Worm (Caenorhabditis elegans): Measurements from ENCODE around the gene Y57E12AL.6.

The Y57E12AL.6 gene

DNA sequence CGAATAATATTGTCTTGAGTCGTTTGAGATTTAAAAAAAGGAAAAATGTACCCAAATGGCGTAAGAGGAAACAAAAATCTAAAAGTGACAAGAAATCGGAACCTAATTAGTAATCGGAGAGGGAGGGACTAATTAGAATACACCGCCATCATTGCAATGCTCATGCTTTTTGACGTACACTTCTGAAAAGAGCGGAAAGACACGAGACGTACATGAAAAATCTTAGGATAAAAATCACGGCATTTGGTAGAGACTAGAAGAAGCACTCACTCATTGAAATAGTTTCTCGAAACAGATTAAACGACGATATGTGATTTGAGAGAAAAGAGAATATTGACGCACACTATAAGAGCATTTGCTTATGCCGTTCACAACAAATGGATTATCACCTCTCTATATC lies 37.3 kb downstream of the Y57E12AL.6 start (continued):
- no peak for TF ChIP-seq xbp-1 (tag; optimal IDR thresholded peaks at IDR 0.05)
- TF ChIP-seq nhr-77 (tag; optimal IDR thresholded peaks at IDR 0.05), result no peak
- TF ChIP-seq tlp-1 (tag; optimal IDR thresholded peaks at IDR 0.05), result no peak
- no peak for TF ChIP-seq C16A3.4 (tag; optimal IDR thresholded peaks at IDR 0.05)
- no peak for TF ChIP-seq F16B12.6 (tag; optimal IDR thresholded peaks at IDR 0.05)
- no peak for TF ChIP-seq mdl-1 (tag; optimal IDR thresholded peaks at IDR 0.05)
- TF ChIP-seq hlh-17 (GFP tag; optimal IDR thresholded peaks at IDR 0.05; ENCODE audit: borderline replicate concordance), result no peak
- TF ChIP-seq lin-35 (GFP tag; optimal IDR thresholded peaks at IDR 0.05), result no peak
- TF ChIP-seq irx-1 (tag; optimal IDR thresholded peaks at IDR 0.05), result no peak
- no peak for TF ChIP-seq vab-15 (tag; optimal IDR thresholded peaks at IDR 0.05)
- no peak for TF ChIP-seq nhr-28 (tag; optimal IDR thresholded peaks at IDR 0.05)
- no peak for TF ChIP-seq nhr-19 (GFP tag; conservative IDR thresholded peaks at IDR 0.05)
- TF ChIP-seq dpl-1 (GFP tag; optimal IDR thresholded peaks at IDR 0.05), result no peak
- no peak for TF ChIP-seq sup-37 (GFP tag; optimal IDR thresholded peaks at IDR 0.05)
- no peak for TF ChIP-seq lin-15B (tag; optimal IDR thresholded peaks at IDR 0.05)
- peak; percentile 19 for TF ChIP-seq fkh-8 (tag; optimal IDR thresholded peaks at IDR 0.05)
- TF ChIP-seq fkh-10 (GFP tag; optimal IDR thresholded peaks at IDR 0.05), result no peak

DNA sequence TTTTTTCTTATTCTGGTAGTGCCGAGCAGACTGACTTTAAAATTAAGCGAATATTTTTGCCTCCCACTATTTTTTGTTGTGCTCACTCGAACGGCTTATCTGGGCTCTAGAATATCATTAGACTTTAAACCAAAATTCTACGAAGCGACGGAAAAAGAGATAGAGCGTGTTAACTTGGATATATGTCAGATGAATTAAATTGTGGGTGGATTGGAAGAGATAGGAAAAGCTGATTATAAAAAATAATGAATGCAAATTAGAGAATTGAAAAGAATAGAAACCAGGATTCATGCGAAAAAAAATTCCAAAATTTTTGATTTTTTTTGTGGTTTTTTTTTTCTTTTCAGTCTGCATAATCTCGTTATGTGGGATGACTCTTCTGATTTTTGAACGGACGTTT lies 38.5 kb downstream of the Y57E12AL.6 start, which contains the start of gene F20A1.4:
F20A1.4 (minus strand) TSS at position 101 of the 400 bp plus-strand sequence.
- TF ChIP-seq fkh-10 (GFP tag; optimal IDR thresholded peaks at IDR 0.05) (no peak), dsc-1 (tag; optimal IDR thresholded peaks at IDR 0.05) (peak; percentile 76)

DNA sequence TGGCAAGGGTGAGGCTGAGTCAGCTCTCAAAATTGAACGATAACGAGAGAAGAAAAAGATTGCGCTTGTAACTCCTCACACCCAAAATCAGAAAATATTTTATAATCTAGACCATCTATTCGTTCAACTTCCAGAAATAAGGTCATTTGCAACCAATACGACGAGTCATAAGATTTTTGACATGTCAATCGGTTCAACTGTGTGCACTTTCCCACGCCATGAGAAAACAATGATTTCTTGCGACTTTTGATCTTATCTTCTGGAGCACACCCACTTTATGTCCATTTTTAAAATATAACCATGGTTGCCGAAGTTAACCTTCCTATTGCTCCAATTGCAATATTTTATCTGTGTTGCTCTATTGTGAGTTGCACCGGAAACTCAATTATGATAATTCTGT lies 43.2 kb downstream of the Y57E12AL.6 start, which contains the start of gene srsx-32:
srsx-32 (plus strand) TSS at position 301 of the 400 bp plus-strand sequence.
- no peak for TF ChIP-seq hlh-4 (tag; optimal IDR thresholded peaks at IDR 0.05)
- no peak for TF ChIP-seq mep-1 (tag; optimal IDR thresholded peaks at IDR 0.05)
- TF ChIP-seq nhr-237 (tag; optimal IDR thresholded peaks at IDR 0.05), result no peak
- TF ChIP-seq dpl-1 (GFP tag; optimal IDR thresholded peaks at IDR 0.05), result no peak

DNA sequence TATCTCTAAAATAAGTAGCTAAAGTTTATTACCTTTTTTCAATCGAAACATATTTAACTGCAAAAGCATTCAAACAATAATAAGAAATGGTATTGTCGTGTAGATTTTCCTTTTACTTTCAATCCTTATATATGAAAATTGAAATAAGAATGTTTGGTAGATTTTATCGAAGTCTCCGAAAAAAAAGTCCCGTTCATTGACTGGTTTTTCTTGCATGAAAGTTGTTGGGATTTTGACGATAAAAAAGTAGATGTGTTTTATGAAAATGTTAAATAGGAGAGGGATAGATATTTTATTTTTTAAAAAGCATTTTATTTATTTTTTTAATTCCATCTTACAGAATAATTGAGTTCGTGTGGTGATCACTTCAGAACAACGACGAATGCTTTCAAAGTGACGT lies 44.4 kb downstream of the Y57E12AL.6 start, which contains the start of gene C33G8.13:
C33G8.13 (minus strand) TSS at position 101 of the 400 bp plus-strand sequence.
- TF ChIP-seq mep-1 (tag; optimal IDR thresholded peaks at IDR 0.05) (no peak), nhr-19 (GFP tag; conservative IDR thresholded peaks at IDR 0.05) (no peak), nhr-90 (tag; optimal IDR thresholded peaks at IDR 0.05; ENCODE audit: poor library complexity) (no peak), fkh-10 (GFP tag; optimal IDR thresholded peaks at IDR 0.05) (no peak), efl-1 (optimal IDR thresholded peaks at IDR 0.05) (no peak), efl-1 (GFP tag; optimal IDR thresholded peaks at IDR 0.05 in 1 of 2) (no peak), vab-15 (tag; optimal IDR thresholded peaks at IDR 0.05) (no peak), mdl-1 (tag; optimal IDR thresholded peaks at IDR 0.05) (no peak), egl-27 (tag; optimal IDR thresholded peaks at IDR 0.05) (no peak), snu-23 (GFP tag; optimal IDR thresholded peaks at IDR 0.05) (no peak), C34B4.2 (tag; optimal IDR thresholded peaks at IDR 0.05) (no peak), isw-1 (GFP tag; IDR thresholded peaks at IDR 0.05) (no peak), ets-5 (GFP tag; IDR thresholded peaks at IDR 0.05) (no peak), unc-98 (GFP tag; IDR thresholded peaks at IDR 0.05) (no peak), ztf-11 (tag; optimal IDR thresholded peaks at IDR 0.05) (no peak), fos-1 (tag; optimal IDR thresholded peaks at IDR 0.05) (no peak), snpc-4 (tag; optimal IDR thresholded peaks at IDR 0.05) (no peak), blmp-1 (tag; optimal IDR thresholded peaks at IDR 0.05) (no peak), fkh-8 (tag; optimal IDR thresholded peaks at IDR 0.05) (no peak), jun-1 (tag; optimal IDR thresholded peaks at IDR 0.05) (no peak), lin-15B (tag; optimal IDR thresholded peaks at IDR 0.05) (no peak)

DNA sequence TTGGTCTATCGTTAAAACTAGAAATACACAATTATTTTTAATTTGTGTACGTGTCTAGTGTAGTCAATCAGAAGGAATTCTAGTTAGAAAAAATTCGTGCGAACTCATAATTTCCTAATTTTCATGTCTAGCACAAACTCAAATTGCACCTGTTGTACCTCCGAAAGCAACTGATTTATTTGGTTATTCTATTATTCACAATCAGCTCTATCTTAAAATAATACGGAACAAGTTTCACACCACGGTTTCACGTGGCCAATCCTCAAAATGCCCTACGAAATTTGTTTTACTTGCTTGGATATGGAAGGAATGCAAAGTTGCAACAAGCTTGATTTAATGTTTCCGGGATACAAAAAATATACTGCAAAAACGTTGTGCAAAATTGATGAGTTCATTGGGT lies 47.7 kb downstream of the Y57E12AL.6 start, which contains the start of gene srw-127:
srw-127 (plus strand) TSS at position 301 of the 400 bp plus-strand sequence.
- TF ChIP-seq hpl-2 (GFP tag; optimal IDR thresholded peaks at IDR 0.05) (no peak), hlh-4 (tag; optimal IDR thresholded peaks at IDR 0.05) (no peak), isw-1 (GFP tag; IDR thresholded peaks at IDR 0.05) (no peak), skn-1 (tag; optimal IDR thresholded peaks at IDR 0.05) (no peak), unc-130 (tag; optimal IDR thresholded peaks at IDR 0.05) (no peak), nhr-12 (tag; optimal IDR thresholded peaks at IDR 0.05) (no peak), rnt-1 (tag; optimal IDR thresholded peaks at IDR 0.05) (no peak), ceh-90 (tag; optimal IDR thresholded peaks at IDR 0.05) (no peak), elt-3 (tag; optimal IDR thresholded peaks at IDR 0.05) (no peak), lin-39 (tag; optimal IDR thresholded peaks at IDR 0.05) (no peak), irx-1 (tag; optimal IDR thresholded peaks at IDR 0.05) (no peak), vab-15 (tag; optimal IDR thresholded peaks at IDR 0.05) (no peak), nhr-85 (tag) (no peak), dsc-1 (tag; optimal IDR thresholded peaks at IDR 0.05) (no peak), elt-2 (tag; optimal IDR thresholded peaks at IDR 0.05) (no peak), tbx-2 (tag; optimal IDR thresholded peaks at IDR 0.05) (no peak), unc-86 (tag; optimal IDR thresholded peaks at IDR 0.05) (no peak)
